Worm (Caenorhabditis elegans): Measurements from ENCODE around the gene F53F8.4.

The F53F8.4 gene

ce11 chrV:20711733-20712132 is 20.2 kb upstream of the F53F8.4 start:
- TF ChIP-seq dao-5 (tag; optimal IDR thresholded peaks at IDR 0.05) (no peak), W03F9.2 (tag; optimal IDR thresholded peaks at IDR 0.05) (no peak), him-1 (tag; optimal IDR thresholded peaks at IDR 0.05) (no peak)

DNA sequence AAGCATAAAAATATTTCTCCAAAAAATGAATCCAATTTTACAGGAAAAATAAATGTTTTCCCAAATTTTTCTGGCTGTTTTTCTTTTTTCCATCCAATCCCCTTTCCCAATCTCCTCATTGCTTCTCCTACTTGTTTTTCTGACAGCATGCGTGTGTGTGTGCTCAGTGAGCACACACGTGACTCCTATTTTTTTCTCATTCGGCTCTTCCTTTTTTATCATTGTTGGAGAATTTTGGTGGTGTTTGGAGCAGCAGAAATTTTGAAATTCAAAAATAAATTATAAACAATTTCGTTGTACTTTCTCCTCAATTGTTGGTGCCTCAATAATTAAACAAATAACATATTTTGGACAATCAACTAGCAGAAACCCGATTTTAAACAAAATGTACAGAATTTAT is 19.2 kb upstream of the F53F8.4 start:
- no peak for TF ChIP-seq him-1 (tag; optimal IDR thresholded peaks at IDR 0.05)
- no peak for TF ChIP-seq W03F9.2 (tag; optimal IDR thresholded peaks at IDR 0.05)
- TF ChIP-seq dao-5 (tag; optimal IDR thresholded peaks at IDR 0.05) = no peak

ce11 chrV:20710156-20710555 is 18.7 kb upstream of the F53F8.4 start:
- no peak for TF ChIP-seq him-1 (tag; optimal IDR thresholded peaks at IDR 0.05)
- no peak for TF ChIP-seq W03F9.2 (tag; optimal IDR thresholded peaks at IDR 0.05)

DNA sequence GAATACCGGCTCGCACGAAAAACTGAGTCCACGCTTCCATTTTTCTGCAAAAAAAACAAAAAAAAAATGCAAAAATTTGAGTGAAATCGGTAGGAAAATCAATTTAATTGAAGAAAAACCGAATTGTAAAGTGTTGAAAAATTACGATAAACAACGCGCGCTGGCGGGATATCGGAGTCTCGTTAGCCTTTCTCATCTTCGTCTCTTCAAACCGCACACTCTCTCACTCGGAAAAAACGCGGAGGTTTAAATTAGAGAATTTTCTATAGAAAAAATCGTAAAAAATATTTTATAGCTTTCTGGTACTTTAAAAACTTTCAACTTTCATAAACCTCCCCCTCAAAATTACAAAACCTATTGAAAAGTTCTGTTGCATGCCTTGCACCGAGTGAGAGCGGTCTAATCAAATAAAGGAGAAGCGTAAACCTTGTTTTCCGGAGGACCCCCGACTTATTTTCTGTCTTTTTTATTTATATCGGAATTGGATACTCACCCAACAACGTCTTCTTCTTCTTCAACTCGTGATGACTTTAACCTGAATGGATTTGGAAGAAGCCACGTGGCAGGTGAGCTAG is 12.6 kb upstream of the F53F8.4 start, which contains the start of the genes F53F8.5 and F53F8.6:
Gene F53F8.5 (minus strand): TSS at position 52 of the 575 bp plus-strand sequence.
Gene F53F8.6 (plus strand): TSS at position 230 of the 575 bp plus-strand sequence.
- TF ChIP-seq him-1 (tag; optimal IDR thresholded peaks at IDR 0.05) (no peak), W03F9.2 (tag; optimal IDR thresholded peaks at IDR 0.05) (no peak), dao-5 (tag; optimal IDR thresholded peaks at IDR 0.05) (no peak)

- TF ChIP-seq dao-5 (tag; optimal IDR thresholded peaks at IDR 0.05) (no peak), W03F9.2 (tag; optimal IDR thresholded peaks at IDR 0.05) (no peak), him-1 (tag; optimal IDR thresholded peaks at IDR 0.05) (no peak)
These were observed 6.8 kb upstream of the F53F8.4 start, which contains the start of gene F53F8.7 for ce11 chrV:20698266-20698665. TSS of gene F53F8.7 (minus strand) at chrV:20698366.

DNA sequence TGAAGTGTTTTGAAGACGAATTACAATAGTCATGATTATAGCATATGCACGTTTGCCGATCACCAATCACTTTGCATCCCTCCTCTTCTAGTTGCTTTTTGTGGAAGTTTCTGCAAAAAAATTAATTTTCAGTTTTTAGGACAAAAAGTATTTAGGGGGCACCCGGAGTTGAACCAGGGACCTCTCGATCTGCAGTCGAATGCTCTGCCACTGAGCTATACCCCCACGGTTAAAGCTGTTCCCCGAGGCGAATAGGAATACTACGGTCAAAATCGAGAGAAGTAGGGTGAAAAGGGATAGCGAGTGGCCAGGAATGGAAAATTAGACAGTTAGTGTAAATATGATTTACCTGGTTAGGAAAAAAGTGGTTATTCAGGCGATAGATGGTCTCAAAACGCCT is 2.5 kb upstream of the F53F8.4 start:
- no peak for TF ChIP-seq W03F9.2 (tag; optimal IDR thresholded peaks at IDR 0.05)
- TF ChIP-seq dao-5 (tag; optimal IDR thresholded peaks at IDR 0.05) = peak; percentile 59
- peak; percentile 58 for TF ChIP-seq him-1 (tag; optimal IDR thresholded peaks at IDR 0.05)

DNA sequence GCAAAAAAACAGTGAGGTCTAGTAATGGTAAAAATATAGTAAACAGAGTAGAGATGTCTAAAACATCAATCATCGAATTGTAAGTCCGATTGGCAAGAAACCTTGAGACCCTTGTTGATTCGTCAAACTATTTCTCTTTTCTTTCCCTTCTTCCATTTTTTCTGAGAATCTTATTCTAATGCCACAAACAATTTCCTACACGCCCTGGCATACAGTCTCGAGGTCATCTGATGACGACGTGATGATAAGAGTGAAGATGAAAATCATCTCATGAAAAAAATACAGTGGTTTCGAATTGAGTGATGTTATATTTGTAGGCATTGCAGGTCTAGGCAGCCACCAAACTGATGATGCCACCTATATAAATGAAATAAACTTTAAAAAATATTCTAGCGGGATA is 1.4 kb upstream of the F53F8.4 start:
- TF ChIP-seq him-1 (tag; optimal IDR thresholded peaks at IDR 0.05) (no peak), dao-5 (tag; optimal IDR thresholded peaks at IDR 0.05) (no peak), W03F9.2 (tag; optimal IDR thresholded peaks at IDR 0.05) (no peak)

DNA sequence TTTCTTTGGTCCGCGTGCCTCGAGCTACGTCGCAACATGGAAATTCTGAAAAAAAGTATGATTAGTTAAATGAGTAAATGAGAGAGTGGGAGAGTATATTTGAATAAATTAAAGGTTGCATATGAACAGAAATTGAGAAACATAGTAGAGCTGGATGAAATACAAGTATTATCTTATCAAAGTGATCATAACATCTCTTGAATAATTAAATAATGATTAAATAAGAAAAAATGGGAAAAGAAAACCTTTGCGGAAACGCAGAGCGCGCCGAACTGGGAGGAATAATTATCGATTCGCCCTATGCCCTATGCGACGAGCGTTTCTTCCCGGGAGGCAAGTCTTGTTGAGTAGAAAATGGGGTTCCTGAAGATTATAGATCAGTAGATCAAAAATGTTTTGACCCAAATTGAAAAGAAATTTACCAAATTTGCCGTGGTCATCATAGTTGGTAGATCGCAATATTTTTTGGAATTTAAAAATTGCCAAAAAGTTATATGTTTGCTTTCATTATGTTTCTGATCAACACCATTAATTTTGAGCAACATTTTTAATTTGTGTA is 1.9 kb downstream of the F53F8.4 start, which contains the start of gene F53F8.3:
Gene F53F8.3 (minus strand): TSS at position 51 of the 559 bp plus-strand sequence.
- no peak for TF ChIP-seq W03F9.2 (tag; optimal IDR thresholded peaks at IDR 0.05)
- no peak for TF ChIP-seq dao-5 (tag; optimal IDR thresholded peaks at IDR 0.05)
- TF ChIP-seq him-1 (tag; optimal IDR thresholded peaks at IDR 0.05) = no peak

ce11 chrV:20685383-20685782 is 6.1 kb downstream of the F53F8.4 start, which contains the start of gene klf-2:
TSS of gene klf-2 (plus strand) at chrV:20685683.
- TF ChIP-seq him-1 (tag; optimal IDR thresholded peaks at IDR 0.05) (no peak), W03F9.2 (tag; optimal IDR thresholded peaks at IDR 0.05) (no peak), dao-5 (tag; optimal IDR thresholded peaks at IDR 0.05) (no peak)

DNA sequence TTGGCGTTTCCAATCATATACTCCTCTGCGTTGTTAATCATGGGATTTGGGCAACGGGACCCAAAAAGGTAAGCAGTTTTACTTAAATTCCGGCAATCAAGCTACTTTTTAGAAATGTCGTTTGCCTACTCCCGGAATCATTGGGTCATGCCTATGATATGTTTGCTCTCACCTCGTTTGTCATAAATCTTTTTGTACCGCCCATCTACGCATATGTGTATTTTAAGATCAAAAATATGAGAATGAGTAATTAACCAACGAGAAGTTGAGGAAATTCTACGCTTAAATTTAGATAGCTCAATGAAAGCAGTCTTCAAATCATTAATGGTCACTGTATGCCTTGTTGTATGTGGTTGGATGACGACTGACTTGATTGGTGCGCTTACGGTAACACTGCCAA is 9.2 kb downstream of the F53F8.4 start:
- TF ChIP-seq him-1 (tag; optimal IDR thresholded peaks at IDR 0.05) (no peak), dao-5 (tag; optimal IDR thresholded peaks at IDR 0.05) (no peak), W03F9.2 (tag; optimal IDR thresholded peaks at IDR 0.05) (no peak)

ce11 chrV:20681824-20682223 is 9.7 kb downstream of the F53F8.4 start:
- no peak for TF ChIP-seq him-1 (tag; optimal IDR thresholded peaks at IDR 0.05)
- no peak for TF ChIP-seq W03F9.2 (tag; optimal IDR thresholded peaks at IDR 0.05)
- no peak for TF ChIP-seq dao-5 (tag; optimal IDR thresholded peaks at IDR 0.05)

DNA sequence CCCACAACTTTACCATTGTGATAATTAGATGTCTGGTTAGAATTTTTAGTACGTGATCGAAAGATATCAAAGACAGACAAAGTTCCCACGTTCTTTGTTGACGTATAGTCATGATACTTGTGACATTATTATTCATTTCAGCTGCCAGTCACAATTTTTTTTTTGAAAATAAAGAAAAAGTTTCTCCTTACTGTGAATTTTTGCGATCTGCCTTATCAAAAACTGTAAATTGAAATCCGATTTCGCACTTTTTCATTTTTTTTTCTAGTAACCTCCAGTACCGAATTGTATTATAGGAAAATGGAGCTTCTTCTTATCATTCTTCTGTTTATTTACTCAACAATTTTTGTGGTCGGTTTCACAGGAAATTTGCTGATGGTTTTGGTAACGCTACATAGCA is 10.4 kb downstream of the F53F8.4 start, which contains the start of gene srsx-35:
Gene srsx-35 (plus strand): TSS at position 301 of the 400 bp plus-strand sequence.
- no peak for TF ChIP-seq dao-5 (tag; optimal IDR thresholded peaks at IDR 0.05)
- no peak for TF ChIP-seq him-1 (tag; optimal IDR thresholded peaks at IDR 0.05)
- TF ChIP-seq W03F9.2 (tag; optimal IDR thresholded peaks at IDR 0.05) = no peak

- TF ChIP-seq W03F9.2 (tag; optimal IDR thresholded peaks at IDR 0.05) = no peak
- TF ChIP-seq him-1 (tag; optimal IDR thresholded peaks at IDR 0.05) = no peak
- TF ChIP-seq dao-5 (tag; optimal IDR thresholded peaks at IDR 0.05) = no peak
These were observed 11.3 kb downstream of the F53F8.4 start for ce11 chrV:20680189-20680588.

DNA sequence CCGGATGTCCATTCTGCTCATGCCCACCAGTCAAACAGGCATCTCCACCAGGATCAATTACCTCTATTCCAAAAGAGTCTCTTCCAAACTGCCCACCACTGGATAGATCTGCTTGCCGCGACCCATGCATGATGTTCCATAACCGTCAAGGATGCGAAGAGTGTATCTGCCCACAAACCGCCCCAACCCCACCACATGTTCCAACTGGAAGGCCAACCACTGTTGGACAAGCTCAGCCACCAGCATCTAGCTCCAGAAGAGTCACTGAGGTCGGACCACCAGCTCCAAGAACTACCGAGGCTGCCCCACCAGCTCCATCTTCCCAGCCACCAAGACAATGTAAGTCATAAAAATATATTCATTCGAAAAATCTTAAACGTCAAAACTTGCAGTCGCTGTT is 20.9 kb downstream of the F53F8.4 start:
- no peak for TF ChIP-seq dao-5 (tag; optimal IDR thresholded peaks at IDR 0.05)
- TF ChIP-seq W03F9.2 (tag; optimal IDR thresholded peaks at IDR 0.05) = no peak
- TF ChIP-seq him-1 (tag; optimal IDR thresholded peaks at IDR 0.05) = no peak

ce11 chrV:20666905-20667304 is 24.6 kb downstream of the F53F8.4 start, which contains the start of gene mlt-11:
TSS of gene mlt-11 (plus strand) at chrV:20667205.
- TF ChIP-seq W03F9.2 (tag; optimal IDR thresholded peaks at IDR 0.05) = no peak
- no peak for TF ChIP-seq him-1 (tag; optimal IDR thresholded peaks at IDR 0.05)

Data from whole organism, L4/young adult.